Fruit fly (Drosophila melanogaster): ENCODE data around the gene aay.

aay gene

DNA sequence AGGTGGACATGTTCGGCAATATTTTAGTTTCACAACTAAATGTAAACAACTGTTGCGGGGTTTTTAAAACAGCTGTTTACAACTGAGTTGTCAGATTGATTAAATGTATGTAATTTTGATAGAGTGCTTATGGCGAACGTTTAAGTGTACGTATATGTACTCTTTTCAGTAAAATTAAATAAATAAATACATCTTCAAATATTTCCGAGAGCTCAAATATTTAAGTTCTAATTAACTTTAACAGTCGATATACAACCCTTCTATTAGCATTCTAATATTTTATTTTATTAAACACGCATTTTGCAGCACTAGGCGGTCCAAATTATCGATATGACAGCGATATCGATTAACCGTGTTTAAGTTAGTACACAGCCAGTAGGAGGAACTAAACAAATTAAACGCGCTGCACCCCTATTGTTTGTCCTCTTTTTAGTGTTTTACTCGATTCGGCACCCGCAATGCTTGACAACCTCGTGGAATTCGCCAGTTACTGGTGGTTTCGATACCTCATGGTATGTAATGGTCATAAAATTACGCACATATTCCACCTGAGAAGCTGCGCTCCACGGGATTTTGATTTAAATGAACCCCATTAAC is 28.6 kb downstream of the aay start, which contains the start of the genes CG3448 and ghi (continued):
- TF ChIP-seq wek (GFP tag; optimal IDR thresholded peaks at IDR 0.05) = peak; percentile 6
- no peak for TF ChIP-seq CG4282 (GFP tag; optimal IDR thresholded peaks at IDR 0.05)
- peak; percentile 48; the same call in 1 of the 2 replicates for TF ChIP-seq inv (GFP tag; IDR thresholded peaks at IDR 0.05; ENCODE audit: partially characterized antibody)
- TF ChIP-seq E2f2 (GFP tag; IDR thresholded peaks at IDR 0.05) = peak; percentile 67
- TF ChIP-seq CG4617 (GFP tag; optimal IDR thresholded peaks at IDR 0.05; ENCODE audit: borderline replicate concordance) = peak; percentile 50
- TF ChIP-seq CG6272 (GFP tag; IDR thresholded peaks at IDR 0.05) = peak; percentile 60; the same call in 1 of the 2 replicates
- TF ChIP-seq hkb (optimal IDR thresholded peaks at IDR 0.05) = no peak
- TF ChIP-seq hkb (GFP tag; IDR thresholded peaks at IDR 0.05) = peak; percentile 58
- peak; percentile 18 for TF ChIP-seq Dek (tag; optimal IDR thresholded peaks at IDR 0.05)
- no peak for TF ChIP-seq Dad (GFP tag; optimal IDR thresholded peaks at IDR 0.05)
- no peak for TF ChIP-seq CG3726 (GFP tag; IDR thresholded peaks at IDR 0.05)
- peak; percentile 68 for TF ChIP-seq CG7372 (GFP tag; IDR thresholded peaks at IDR 0.05)
- peak; percentile 74 for TF ChIP-seq CG15696 (tag; optimal IDR thresholded peaks at IDR 0.05)
- no peak for TF ChIP-seq Bdp1 (GFP tag; optimal IDR thresholded peaks at IDR 0.05)
- TF ChIP-seq cwo (GFP tag; optimal IDR thresholded peaks at IDR 0.05) = peak; percentile 41
- peak; percentile 87 for TF ChIP-seq phol (tag; optimal IDR thresholded peaks at IDR 0.05)
- peak; percentile 75; the same call in 2 of the 3 replicates for TF ChIP-seq CG6791 (GFP tag; IDR thresholded peaks at IDR 0.05; ENCODE audit: partially characterized antibody)
- peak; percentile 70 for TF ChIP-seq CG15514 (GFP tag; optimal IDR thresholded peaks at IDR 0.05)
- TF ChIP-seq so (GFP tag; IDR thresholded peaks at IDR 0.05) = no peak
- peak; percentile 55; the same call in 1 of the 3 replicates for TF ChIP-seq H15 (GFP tag; IDR thresholded peaks at IDR 0.05)
- TF ChIP-seq CG15269 (tag; optimal IDR thresholded peaks at IDR 0.05) = peak; percentile 28
- no peak for TF ChIP-seq CG33557 (GFP tag; optimal IDR thresholded peaks at IDR 0.05)
- no peak for TF ChIP-seq fru (optimal IDR thresholded peaks at IDR 0.05)
- peak; percentile 58; the same call in 1 of the 3 replicates for TF ChIP-seq CG34422 (GFP tag; IDR thresholded peaks at IDR 0.05)
- TF ChIP-seq nau (GFP tag; optimal IDR thresholded peaks at IDR 0.05) = no peak
- TF ChIP-seq CG12769 (tag; optimal IDR thresholded peaks at IDR 0.05) = peak; percentile 8
- TF ChIP-seq CG8924 (tag; optimal IDR thresholded peaks at IDR 0.05) = peak; percentile 51
- TF ChIP-seq CG6254 (GFP tag; optimal IDR thresholded peaks at IDR 0.05) = no peak
- no peak for TF ChIP-seq Mrtf (GFP tag; IDR thresholded peaks at IDR 0.05)
- TF ChIP-seq B-H1 (GFP tag; IDR thresholded peaks at IDR 0.05) = peak; percentile 13; the same call in 1 of the 3 replicates
- TF ChIP-seq Xrp1 (GFP tag; IDR thresholded peaks at IDR 0.05) = peak; percentile 76
- TF ChIP-seq Fer1 (GFP tag; optimal IDR thresholded peaks at IDR 0.05) = peak; percentile 82
- TF ChIP-seq HLHmδ (GFP tag; optimal IDR thresholded peaks at IDR 0.05) = no peak
- no peak for TF ChIP-seq CG10565 (GFP tag; optimal IDR thresholded peaks at IDR 0.05)
- TF ChIP-seq lilli (GFP tag; optimal IDR thresholded peaks at IDR 0.05) = peak; percentile 59
- peak; percentile 39 for TF ChIP-seq CG10979 (tag; optimal IDR thresholded peaks at IDR 0.05)
- no peak for TF ChIP-seq CG14014 (GFP tag; IDR thresholded peaks at IDR 0.05)
- peak; percentile 14 for TF ChIP-seq vfl (GFP tag; optimal IDR thresholded peaks at IDR 0.05)
- no peak for TF ChIP-seq toy (GFP tag; IDR thresholded peaks at IDR 0.05)
- TF ChIP-seq z (GFP tag; IDR thresholded peaks at IDR 0.05) = no peak
- TF ChIP-seq scrt (GFP tag; optimal IDR thresholded peaks at IDR 0.05) = peak; percentile 91
- no peak for TF ChIP-seq fd64A (GFP tag; optimal IDR thresholded peaks at IDR 0.05)
- no peak for TF ChIP-seq CG12071 (GFP tag; optimal IDR thresholded peaks at IDR 0.05)
- peak; percentile 18 for TF ChIP-seq CG13775 (GFP tag; optimal IDR thresholded peaks at IDR 0.05)
- peak in 1 of 3 experiments; percentile 39 for TF ChIP-seq Stat92E (GFP tag; optimal IDR thresholded peaks at IDR 0.05)
- TF ChIP-seq Hr78 (GFP tag; optimal IDR thresholded peaks at IDR 0.05) = no peak
- TF ChIP-seq CG17359 (tag; optimal IDR thresholded peaks at IDR 0.05) = peak; percentile 73
- no peak for TF ChIP-seq jigr1 (GFP tag; IDR thresholded peaks at IDR 0.05)
- TF ChIP-seq CG15073 (GFP tag; optimal IDR thresholded peaks at IDR 0.05) = no peak
- TF ChIP-seq dan (GFP tag; IDR thresholded peaks at IDR 0.05) = no peak

Data from whole organism, embryonic.